Worm (Caenorhabditis elegans) whole organism, mixed stage, embryonic: Measurements from ENCODE around the gene C03A7.13.
A peak's percentile ranks its signal among the peaks of the same experiment; 100 is the strongest.

Source experiments
- bed-3 ChIP-seq: fragments of 200-800 bp; sonication (Bioruptor generic); optimal IDR thresholded peaks from 3 replicates; lab custom pipeline; 2018; ENCODE audit warnings: mild to moderate bottlenecking, missing genetic modification characterization, moderate library complexity, missing compliant biosample characterization
- blmp-1 ChIP-seq: fragments of 150-350 bp; optimal IDR thresholded peaks from 2 replicates; lab custom pipeline; 2014; ENCODE audit warnings: missing biosample characterization, missing genetic modification characterization
- ceh-39 ChIP-seq: fragments of 150-350 bp; optimal IDR thresholded peaks from 2 replicates; lab custom pipeline; 2014; ENCODE audit warnings: missing biosample characterization, missing genetic modification characterization
- ceh-43 ChIP-seq: fragments of 200-800 bp; sonication (Bioruptor generic); optimal IDR thresholded peaks from 2 replicates; lab custom pipeline; 2018; ENCODE audit warnings: mild to moderate bottlenecking, missing genetic modification characterization, moderate library complexity, missing compliant biosample characterization
- ceh-83 ChIP-seq: fragments of 200-800 bp; sonication (Bioruptor generic); optimal IDR thresholded peaks from 2 replicates; lab custom pipeline; 2018; ENCODE audit warnings: mild to moderate bottlenecking, missing genetic modification characterization, missing compliant biosample characterization
- ces-1 ChIP-seq: fragments of 150-350 bp; optimal IDR thresholded peaks from 2 replicates; lab custom pipeline; 2014; ENCODE audit warnings: missing biosample characterization, missing genetic modification reagents, missing genetic modification characterization
- cnd-1 ChIP-seq: fragments of 200-800 bp; sonication (Bioruptor generic); optimal IDR thresholded peaks from 2 replicates; lab custom pipeline; 2018; ENCODE audit warnings: mild to moderate bottlenecking, missing genetic modification characterization, missing compliant biosample characterization
- elt-1 ChIP-seq: sonication (generic microtip); optimal IDR thresholded peaks from 2 replicates; lab custom pipeline; 2017; ENCODE audit warnings: missing genetic modification characterization, mild to moderate bottlenecking, missing compliant biosample characterization, antibody characterized with exemption, moderate library complexity, borderline replicate concordance; ENCODE audit not compliant: insufficient read depth
- elt-3 ChIP-seq: fragments of 150-350 bp; optimal IDR thresholded peaks from 2 replicates; lab custom pipeline; 2014; ENCODE audit warnings: missing biosample characterization, missing genetic modification characterization
- flh-1 ChIP-seq: fragments of 200-800 bp; sonication (Bioruptor generic); optimal IDR thresholded peaks from 2 replicates; lab custom pipeline; 2018; ENCODE audit warnings: mild to moderate bottlenecking, missing genetic modification characterization, moderate library complexity, missing compliant biosample characterization
- ham-2 ChIP-seq: fragments of 200-800 bp; sonication (Bioruptor generic); optimal IDR thresholded peaks from 2 replicates; lab custom pipeline; 2018; ENCODE audit warnings: mild to moderate bottlenecking, missing genetic modification characterization, missing compliant biosample characterization
- hlh-1 ChIP-seq: fragments of 150-350 bp; optimal IDR thresholded peaks from 2 replicates; lab custom pipeline; 2014; ENCODE audit warnings: missing biosample characterization, missing genetic modification reagents, missing genetic modification characterization
- lin-13 ChIP-seq: fragments of 150-350 bp; optimal IDR thresholded peaks from 2 replicates; lab custom pipeline; 2014; ENCODE audit warnings: missing biosample characterization, missing genetic modification characterization
- lin-32 ChIP-seq: fragments of 200-800 bp; sonication (Bioruptor generic); optimal IDR thresholded peaks from 2 replicates; lab custom pipeline; 2018; ENCODE audit warnings: mild to moderate bottlenecking, missing genetic modification characterization, missing compliant biosample characterization
- lsy-2 ChIP-seq: fragments of 150-350 bp; optimal IDR thresholded peaks from 2 replicates; lab custom pipeline; 2014; ENCODE audit warnings: missing biosample characterization, missing genetic modification characterization
- mab-5 ChIP-seq: fragments of 150-350 bp; optimal IDR thresholded peaks from 2 replicates; lab custom pipeline; 2014; ENCODE audit warnings: missing biosample characterization, missing genetic modification characterization
- mep-1 ChIP-seq: fragments of 150-350 bp; optimal IDR thresholded peaks from 2 replicates; lab custom pipeline; 2017; ENCODE audit warnings: missing biosample characterization, missing genetic modification reagents, missing genetic modification characterization, inconsistent platforms
- mls-2 ChIP-seq: sonication (generic microtip); optimal IDR thresholded peaks from 2 replicates; lab custom pipeline; 2016; ENCODE audit warnings: mild to moderate bottlenecking, missing genetic modification characterization, moderate library complexity, missing compliant biosample characterization
- nhr-12 ChIP-seq: fragments of 150-350 bp; optimal IDR thresholded peaks from 2 replicates; lab custom pipeline; 2014; ENCODE audit warnings: missing biosample characterization, missing genetic modification characterization
- nhr-2 ChIP-seq: fragments of 150-350 bp; optimal IDR thresholded peaks from 2 replicates; lab custom pipeline; 2014; ENCODE audit warnings: missing biosample characterization, missing genetic modification characterization
- nhr-237 ChIP-seq: fragments of 150-350 bp; optimal IDR thresholded peaks from 2 replicates; lab custom pipeline; 2014; ENCODE audit warnings: missing biosample characterization, missing genetic modification characterization
- nhr-28 ChIP-seq: fragments of 150-350 bp; optimal IDR thresholded peaks from 2 replicates; lab custom pipeline; 2014; ENCODE audit warnings: missing biosample characterization, missing genetic modification characterization
- nhr-76 ChIP-seq: sonication (generic microtip); optimal IDR thresholded peaks from 2 replicates; lab custom pipeline; 2017; ENCODE audit warnings: missing biosample characterization, missing genetic modification characterization
- pha-4 ChIP-seq: fragments of 150-350 bp; optimal IDR thresholded peaks from 2 replicates; lab custom pipeline; 2018; ENCODE audit warnings: missing biosample characterization, missing genetic modification reagents, missing genetic modification characterization
- tbx-8 ChIP-seq: fragments of 200-800 bp; sonication (Bioruptor generic); optimal IDR thresholded peaks from 2 replicates; lab custom pipeline; 2018; ENCODE audit warnings: mild to moderate bottlenecking, missing genetic modification characterization, moderate library complexity, missing compliant biosample characterization
- unc-120 ChIP-seq: sonication (generic microtip); optimal IDR thresholded peaks from 2 replicates; lab custom pipeline; 2017; ENCODE audit warnings: missing genetic modification characterization, missing compliant biosample characterization; ENCODE audit not compliant: poor library complexity, severe bottlenecking
- zip-8 ChIP-seq: fragments of 150-350 bp; optimal IDR thresholded peaks from 2 replicates; lab custom pipeline; 2014; ENCODE audit warnings: missing biosample characterization, missing genetic modification characterization

C03A7.13 gene

DNA sequence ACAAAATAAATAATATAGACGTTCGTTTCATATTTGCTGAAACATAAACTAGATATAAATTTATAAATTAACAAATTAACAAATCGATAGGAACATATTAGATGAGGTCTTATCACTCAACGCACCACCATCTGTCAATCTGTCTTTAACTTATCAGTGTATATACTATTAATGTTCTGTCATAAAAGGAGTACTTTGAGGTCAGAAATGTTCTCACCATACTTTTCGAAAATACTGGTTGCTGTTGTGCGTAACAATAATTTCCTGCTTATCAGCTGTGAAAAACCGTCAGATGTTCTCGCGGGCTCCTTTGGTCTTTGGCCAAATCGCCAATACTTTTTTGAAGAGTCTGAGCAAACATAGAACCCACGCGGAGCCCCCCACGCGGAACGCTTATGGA, at the start of gene C03A7.13:
Gene C03A7.13 (minus strand): TSS at position 43 of the 400 bp plus-strand sequence.
- TF ChIP-seq nhr-2 (tag; lab: Kevin White, UChicago) (no peak), lin-32 (GFP tag; lab: Kevin White, UChicago) (no peak), tbx-8 (GFP tag; lab: Kevin White, UChicago) (no peak), mab-5 (no peak), hlh-1 (no peak), unc-120 (no peak), nhr-237 (tag; lab: Kevin White, UChicago) (no peak), lin-13 (no peak), lsy-2 (tag; lab: Kevin White, UChicago) (no peak)

DNA sequence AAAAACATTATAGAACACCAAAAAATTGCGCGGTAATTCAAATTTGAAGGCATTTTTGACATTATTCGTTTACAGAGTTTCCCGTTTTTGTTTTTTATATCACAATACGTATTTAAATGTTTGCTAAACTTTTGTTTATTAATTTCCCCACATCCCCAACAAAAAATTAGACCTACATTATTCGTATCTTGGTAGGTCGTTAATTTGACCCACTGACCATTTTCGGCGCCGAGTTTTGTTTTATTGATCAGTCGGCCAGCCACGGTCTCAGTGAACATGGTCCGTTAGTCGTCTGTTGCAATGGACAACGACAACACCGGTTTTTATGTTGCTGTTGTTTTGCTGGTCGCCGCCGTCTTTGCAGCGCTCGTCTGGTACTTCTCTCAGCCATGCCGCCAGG, 47.6 kb upstream of the C03A7.13 start, which contains the start of gene B0238.15:
Gene B0238.15 (plus strand): TSS at position 301 of the 400 bp plus-strand sequence.
- TF ChIP-seq lin-13, result no peak
- TF ChIP-seq nhr-76 (tag; lab: Kevin White, UChicago), result no peak
- TF ChIP-seq zip-8 (tag; lab: Kevin White, UChicago), result no peak
- TF ChIP-seq lin-32 (GFP tag; lab: Kevin White, UChicago), result no peak
- no peak for TF ChIP-seq nhr-28 (tag; lab: Kevin White, UChicago)
- TF ChIP-seq lsy-2 (tag; lab: Kevin White, UChicago), result no peak
- no peak for TF ChIP-seq ceh-39
- TF ChIP-seq mab-5, result no peak
- TF ChIP-seq cnd-1, result no peak
- no peak for TF ChIP-seq blmp-1 (tag; lab: Kevin White, UChicago)

DNA sequence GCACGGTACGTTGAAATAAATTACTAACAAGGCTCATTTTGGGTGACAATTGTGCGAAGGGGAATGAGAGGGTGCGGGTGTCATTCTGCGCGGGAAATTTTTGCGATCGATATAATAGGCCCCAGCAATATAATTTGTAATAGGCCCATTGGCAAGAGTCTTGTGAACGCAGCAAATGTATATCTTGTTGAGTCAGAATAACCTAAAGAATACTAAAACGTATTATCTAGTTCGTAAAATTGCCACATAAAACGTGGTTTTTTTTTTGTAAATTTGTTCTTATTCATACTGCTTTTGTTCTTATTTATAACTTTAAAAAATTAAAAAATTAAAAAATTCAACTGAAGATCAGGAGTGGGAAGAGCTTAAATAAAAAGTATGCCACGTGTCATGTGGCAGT, 47.1 kb upstream of the C03A7.13 start, which contains the start of gene C52A10.3:
Gene C52A10.3 (minus strand): TSS at position 101 of the 400 bp plus-strand sequence.
- TF ChIP-seq flh-1, result no peak
- TF ChIP-seq ceh-39, result peak; percentile 28
- TF ChIP-seq ceh-83 (GFP tag; lab: Kevin White, UChicago), result no peak
- TF ChIP-seq ham-2 (GFP tag; lab: Kevin White, UChicago), result no peak

DNA sequence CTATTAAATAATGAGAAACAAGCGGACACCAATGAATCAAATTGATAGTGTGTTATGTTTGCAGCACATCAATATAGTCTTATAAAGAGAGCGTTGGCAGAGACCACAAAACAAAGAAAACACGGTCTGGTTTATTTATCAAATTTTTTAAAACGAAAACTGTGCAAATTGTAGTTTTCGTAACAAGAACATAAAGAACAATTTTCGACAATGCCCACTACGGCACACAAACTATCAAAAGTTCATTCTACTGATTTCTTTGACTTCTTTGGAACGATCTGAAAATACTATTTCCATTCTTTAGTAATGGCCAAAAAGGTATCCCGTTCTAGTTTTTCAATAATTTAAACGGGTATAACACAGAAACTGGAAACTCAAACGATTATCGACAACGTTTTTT, 44.8 kb upstream of the C03A7.13 start, which contains the start of gene cest-35.2:
Gene cest-35.2 (minus strand): TSS at position 101 of the 400 bp plus-strand sequence.
- TF ChIP-seq pha-4 (tag; lab: Kevin White, UChicago), result no peak
- no peak for TF ChIP-seq cnd-1
- no peak for TF ChIP-seq hlh-1
- no peak for TF ChIP-seq unc-120
- TF ChIP-seq nhr-2 (tag; lab: Kevin White, UChicago), result no peak
- TF ChIP-seq, all 35 proteins: peak for 0

DNA sequence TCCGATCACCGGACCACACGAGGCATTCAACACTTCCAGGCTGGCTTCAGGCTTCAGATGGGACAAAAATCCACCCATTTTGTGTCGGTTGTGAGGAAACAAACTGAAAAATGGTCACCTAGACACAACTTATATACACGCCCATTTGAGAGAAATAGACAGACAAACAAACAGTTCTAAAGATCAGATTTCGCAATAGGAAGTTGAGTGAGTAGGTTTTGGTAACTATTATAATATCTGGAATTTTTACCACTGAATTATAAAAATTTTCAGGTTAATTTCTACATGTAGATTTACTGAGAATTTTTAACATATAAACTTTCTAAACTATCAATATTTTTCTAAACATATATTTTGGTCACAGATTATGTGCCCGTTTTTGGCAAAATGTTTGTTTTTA, 41.4 kb upstream of the C03A7.13 start, which contains the start of gene cest-32:
Gene cest-32 (minus strand): TSS at position 115 of the 400 bp plus-strand sequence.
- TF ChIP-seq mab-5 (no peak), ham-2 (GFP tag; lab: Kevin White, UChicago) (no peak), ceh-43 (no peak), mls-2 (no peak), zip-8 (tag; lab: Kevin White, UChicago) (no peak), ces-1 (no peak), elt-1 (tag; lab: Kevin White, UChicago) (no peak), elt-3 (tag; lab: Kevin White, UChicago) (no peak), lin-32 (GFP tag; lab: Kevin White, UChicago) (no peak), lsy-2 (tag; lab: Kevin White, UChicago) (no peak), flh-1 (no peak), blmp-1 (tag; lab: Kevin White, UChicago) (no peak)

DNA sequence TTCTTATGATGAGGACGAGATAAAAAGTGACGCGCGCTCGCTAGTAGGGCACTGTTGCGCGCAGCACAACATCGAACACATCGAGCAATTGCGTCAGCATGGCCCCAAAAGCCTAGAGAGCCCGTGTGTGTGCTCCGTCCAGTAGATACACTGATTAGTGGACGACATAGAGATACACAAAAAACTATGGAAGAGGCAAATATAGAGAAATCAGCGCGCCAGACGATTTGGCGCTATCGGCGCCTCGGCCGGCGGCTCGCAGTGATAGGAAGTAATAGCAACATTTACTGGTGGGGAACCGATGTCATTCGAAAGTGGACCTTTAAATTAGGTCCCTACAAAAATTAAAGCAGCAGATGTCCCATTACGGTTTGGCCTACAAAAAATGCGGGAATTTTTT, 36.2 kb upstream of the C03A7.13 start:
- TF ChIP-seq lin-13, result no peak
- no peak for TF ChIP-seq blmp-1 (tag; lab: Kevin White, UChicago)
- TF ChIP-seq tbx-8 (GFP tag; lab: Kevin White, UChicago), result no peak
- TF ChIP-seq ceh-83 (GFP tag; lab: Kevin White, UChicago), result no peak
- TF ChIP-seq mab-5, result no peak
- TF ChIP-seq unc-120, result no peak
- no peak for TF ChIP-seq nhr-12 (tag; lab: Kevin White, UChicago)
- TF ChIP-seq zip-8 (tag; lab: Kevin White, UChicago), result no peak
- TF ChIP-seq mep-1, result no peak
- TF ChIP-seq ham-2 (GFP tag; lab: Kevin White, UChicago), result no peak
- TF ChIP-seq ceh-39, result no peak
- no peak for TF ChIP-seq elt-1 (tag; lab: Kevin White, UChicago)
- TF ChIP-seq bed-3 (GFP tag; lab: Kevin White, UChicago), result no peak
- no peak for TF ChIP-seq ces-1
- TF ChIP-seq nhr-237 (tag; lab: Kevin White, UChicago), result no peak
